Worm (Caenorhabditis elegans): ENCODE data around the gene ZC196.3.

Gene ZC196.3

DNA sequence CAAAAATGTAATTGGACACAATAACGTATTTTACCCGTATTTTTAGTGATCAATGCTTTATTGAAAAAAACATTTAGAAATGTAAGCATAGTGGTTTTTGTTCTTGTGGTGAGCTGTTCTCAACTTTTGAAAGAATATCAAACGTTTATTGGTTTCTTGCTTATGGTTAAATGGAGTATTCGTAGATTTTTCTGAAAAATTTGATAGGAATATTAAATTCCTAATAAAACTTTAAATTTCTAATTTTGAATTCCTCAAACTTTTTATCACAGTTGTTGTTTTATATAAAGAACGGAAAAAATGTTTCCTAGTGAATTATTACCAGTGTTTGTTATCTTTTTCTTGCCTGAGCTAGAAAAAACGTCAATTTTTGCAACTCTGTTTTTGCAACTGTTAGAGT lies 16.9 kb downstream of the ZC196.3 start, which contains the start of gene B0507.5:
B0507.5 (plus strand) TSS at position 301 of the 400 bp plus-strand sequence.
- TF ChIP-seq him-1 (tag; optimal IDR thresholded peaks at IDR 0.05) (no peak), dao-5 (tag; optimal IDR thresholded peaks at IDR 0.05) (no peak), W03F9.2 (tag; optimal IDR thresholded peaks at IDR 0.05) (no peak)

DNA sequence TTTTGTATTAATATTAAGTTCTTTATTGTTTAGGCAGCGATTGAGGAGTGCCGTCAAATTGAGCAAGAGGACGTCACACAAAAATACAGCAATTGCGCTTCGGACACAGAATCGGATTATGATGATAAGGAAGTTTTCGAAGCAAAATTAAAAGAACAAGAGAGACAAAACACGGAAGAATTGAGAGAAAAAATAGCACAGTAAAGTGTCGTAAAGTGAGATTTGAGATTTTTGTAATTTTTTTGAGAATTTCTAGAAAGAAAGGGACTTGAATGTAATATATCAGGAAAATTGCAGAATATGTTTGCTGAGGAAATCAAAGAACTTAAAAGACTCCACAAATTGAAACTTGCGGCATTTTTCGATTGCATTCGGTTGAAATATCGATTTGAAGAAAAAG lies 18.2 kb downstream of the ZC196.3 start, which contains the start of gene B0507.4:
B0507.4 (plus strand) TSS at position 301 of the 400 bp plus-strand sequence.
- TF ChIP-seq him-1 (tag; optimal IDR thresholded peaks at IDR 0.05) (no peak), dao-5 (tag; optimal IDR thresholded peaks at IDR 0.05) (no peak), W03F9.2 (tag; optimal IDR thresholded peaks at IDR 0.05) (no peak)

DNA sequence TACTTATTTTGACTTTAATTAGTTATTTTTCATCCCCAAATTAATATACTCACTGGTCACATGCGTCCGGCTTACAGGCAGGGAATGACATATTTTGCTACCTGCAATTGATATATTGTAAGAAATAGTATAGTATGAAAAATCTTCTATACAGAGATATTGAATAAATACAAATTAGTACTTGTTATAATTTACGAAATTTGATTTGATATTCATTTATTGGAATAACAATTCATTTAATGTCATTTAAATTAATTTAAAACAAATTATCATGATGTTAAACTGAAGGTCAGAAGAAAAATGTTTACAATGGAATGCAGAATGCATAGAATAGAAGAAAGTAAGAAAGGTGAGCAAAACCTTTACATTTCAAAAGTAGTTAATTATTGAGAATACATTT lies 22.1 kb downstream of the ZC196.3 start, which contains the start of gene B0507.7:
B0507.7 (minus strand) TSS at position 101 of the 400 bp plus-strand sequence.
- no peak for TF ChIP-seq W03F9.2 (tag; optimal IDR thresholded peaks at IDR 0.05)
- no peak for TF ChIP-seq him-1 (tag; optimal IDR thresholded peaks at IDR 0.05)
- TF ChIP-seq dao-5 (tag; optimal IDR thresholded peaks at IDR 0.05): no peak

DNA sequence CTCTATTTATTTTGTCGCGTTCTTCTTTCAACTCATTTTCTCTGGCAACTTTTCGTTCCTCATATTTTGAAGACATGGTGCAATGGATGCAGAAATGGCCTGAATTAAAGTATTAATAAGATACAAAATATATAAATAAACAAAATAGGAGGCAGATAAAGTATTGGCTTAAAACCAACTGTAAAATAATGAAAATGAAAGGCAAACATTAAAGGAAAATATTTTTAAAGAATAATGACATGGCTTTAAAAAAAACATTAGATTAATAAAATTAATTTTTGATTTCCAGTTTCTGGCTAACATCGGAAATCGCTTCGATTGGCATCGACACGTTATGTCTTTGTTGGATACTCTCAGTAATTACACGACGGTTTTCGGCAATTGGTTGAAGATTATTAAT lies 23.9 kb downstream of the ZC196.3 start, which contains the start of gene ddn-1:
ddn-1 (minus strand) TSS at position 101 of the 400 bp plus-strand sequence.
- TF ChIP-seq dao-5 (tag; optimal IDR thresholded peaks at IDR 0.05) (no peak), W03F9.2 (tag; optimal IDR thresholded peaks at IDR 0.05) (no peak), him-1 (tag; optimal IDR thresholded peaks at IDR 0.05) (no peak)

DNA sequence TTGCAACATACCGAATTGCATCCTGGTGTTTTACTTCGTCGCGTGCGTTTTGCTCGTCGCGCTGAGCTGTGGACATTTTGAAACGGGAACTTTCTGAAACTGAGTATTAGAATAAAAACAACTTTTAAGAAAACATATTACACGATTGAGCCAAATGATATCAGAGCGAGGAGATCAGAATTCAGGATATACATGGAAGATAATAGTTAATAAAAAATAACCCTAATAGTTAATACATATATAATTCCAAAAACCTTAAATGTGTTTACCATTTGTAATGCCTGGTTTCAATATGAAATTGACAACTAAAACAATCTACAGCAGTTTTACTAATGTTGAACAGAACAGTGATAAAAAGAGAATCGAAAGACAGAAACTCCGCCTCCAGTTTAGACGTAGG lies 26.4 kb downstream of the ZC196.3 start, which contains the start of gene B0507.8:
B0507.8 (minus strand) TSS at position 101 of the 400 bp plus-strand sequence.
- TF ChIP-seq dao-5 (tag; optimal IDR thresholded peaks at IDR 0.05) (no peak), him-1 (tag; optimal IDR thresholded peaks at IDR 0.05) (no peak), W03F9.2 (tag; optimal IDR thresholded peaks at IDR 0.05) (no peak)

DNA sequence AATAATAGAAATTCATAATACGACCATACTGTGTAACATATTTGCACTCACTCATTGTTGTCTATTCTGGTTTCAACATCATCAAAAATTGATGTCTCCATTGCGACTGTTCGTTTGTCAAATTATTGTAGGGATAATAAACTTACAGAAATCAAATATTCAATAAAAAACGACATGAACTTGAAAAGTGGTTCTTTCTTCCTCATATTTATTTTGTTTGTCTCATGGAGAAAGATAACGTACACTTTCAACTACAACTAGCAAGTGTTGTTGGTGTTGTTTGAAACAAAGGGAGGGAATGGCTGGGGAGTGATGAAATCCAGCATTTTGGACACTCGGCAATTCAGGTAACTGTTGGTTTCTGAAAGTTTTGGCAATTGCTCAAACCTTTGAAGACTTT lies 29.5 kb downstream of the ZC196.3 start, which contains the start of gene B0507.9:
B0507.9 (minus strand) TSS at position 101 of the 400 bp plus-strand sequence.
- TF ChIP-seq W03F9.2 (tag; optimal IDR thresholded peaks at IDR 0.05) (no peak), dao-5 (tag; optimal IDR thresholded peaks at IDR 0.05) (no peak)

DNA sequence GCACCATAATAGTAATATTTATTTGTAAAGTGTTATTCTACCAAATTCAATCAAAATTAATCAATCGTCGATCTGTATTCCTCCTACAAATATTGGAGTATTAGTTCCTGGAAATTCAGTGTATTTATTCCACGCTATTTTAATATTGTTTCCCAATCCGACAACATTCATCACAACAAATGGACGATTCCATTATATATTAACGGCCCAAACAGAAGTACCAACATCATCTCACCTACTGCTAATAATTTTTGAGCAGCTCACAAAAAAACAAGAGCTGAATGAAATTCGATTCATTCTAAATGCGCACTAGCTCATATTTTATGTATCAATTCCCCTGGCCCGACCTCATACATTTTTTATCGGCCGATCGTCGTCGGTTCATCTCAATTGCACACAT lies 30.6 kb downstream of the ZC196.3 start:
- no peak for TF ChIP-seq W03F9.2 (tag; optimal IDR thresholded peaks at IDR 0.05)
- no peak for TF ChIP-seq dao-5 (tag; optimal IDR thresholded peaks at IDR 0.05)
- TF ChIP-seq him-1 (tag; optimal IDR thresholded peaks at IDR 0.05): no peak

DNA sequence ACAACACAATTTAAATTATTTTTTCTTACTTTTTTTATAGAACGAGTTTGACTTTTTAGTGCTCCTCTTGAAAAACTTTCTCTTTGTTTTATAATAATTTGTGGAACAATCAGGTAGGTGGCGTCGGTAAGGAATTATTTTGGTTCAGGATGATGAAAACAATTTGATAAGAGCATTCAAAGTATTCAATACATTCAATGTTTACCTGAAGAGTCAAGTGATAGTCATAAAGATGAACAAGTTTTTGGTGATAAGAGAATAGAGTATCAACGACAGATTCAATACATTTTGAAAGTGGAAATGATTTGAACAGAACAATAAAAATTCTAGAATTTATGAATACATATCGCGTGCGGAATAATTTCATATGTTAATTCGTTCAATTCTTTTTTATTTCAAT lies 31.0 kb downstream of the ZC196.3 start:
- TF ChIP-seq dao-5 (tag; optimal IDR thresholded peaks at IDR 0.05) (no peak), him-1 (tag; optimal IDR thresholded peaks at IDR 0.05) (no peak), W03F9.2 (tag; optimal IDR thresholded peaks at IDR 0.05) (no peak)

DNA sequence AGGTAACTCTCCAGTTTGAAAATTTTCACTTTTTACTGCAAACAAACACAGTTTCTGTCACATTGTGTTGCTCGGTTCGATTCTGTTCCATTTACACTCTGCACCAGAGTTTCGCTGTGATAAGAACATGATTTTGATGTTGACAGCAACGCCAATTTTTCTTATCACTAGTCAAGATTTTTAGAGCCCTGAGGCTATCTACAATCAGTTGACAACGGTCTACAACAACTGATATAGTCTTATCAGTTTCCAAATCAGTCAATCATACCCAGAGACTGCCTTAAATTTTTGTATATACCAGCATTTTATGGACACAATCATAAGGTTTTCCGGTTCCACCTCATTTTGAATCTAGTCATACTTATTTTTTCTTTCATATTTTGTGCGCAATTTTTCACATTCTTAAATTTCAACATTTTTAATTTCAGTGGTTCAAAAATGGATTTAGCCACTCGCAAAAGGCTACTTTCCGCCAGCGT lies 32.1 kb downstream of the ZC196.3 start, which contains the start of gene B0507.3:
B0507.3 (plus strand) TSS at position 429 of the 479 bp plus-strand sequence.
- TF ChIP-seq him-1 (tag; optimal IDR thresholded peaks at IDR 0.05) (no peak), W03F9.2 (tag; optimal IDR thresholded peaks at IDR 0.05) (no peak), dao-5 (tag; optimal IDR thresholded peaks at IDR 0.05) (no peak)

DNA sequence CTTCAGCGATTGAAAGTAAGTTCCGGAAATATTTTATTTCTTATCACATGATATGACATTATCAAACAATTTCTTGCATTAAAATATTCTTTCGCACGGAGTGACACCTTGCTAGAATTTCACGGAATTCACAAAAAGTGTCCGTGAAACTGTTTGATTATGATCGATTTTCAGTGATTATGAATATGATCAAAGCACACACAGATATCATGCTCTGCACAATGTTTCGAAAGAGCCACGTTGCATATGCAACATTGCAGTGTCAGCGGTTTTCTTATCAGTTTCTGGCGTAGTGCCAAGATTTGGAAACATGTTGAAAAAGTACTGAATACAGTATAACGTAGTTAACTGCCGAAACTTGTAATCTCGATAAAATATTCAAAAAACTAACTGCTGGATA lies 32.7 kb downstream of the ZC196.3 start:
- TF ChIP-seq him-1 (tag; optimal IDR thresholded peaks at IDR 0.05): no peak

DNA sequence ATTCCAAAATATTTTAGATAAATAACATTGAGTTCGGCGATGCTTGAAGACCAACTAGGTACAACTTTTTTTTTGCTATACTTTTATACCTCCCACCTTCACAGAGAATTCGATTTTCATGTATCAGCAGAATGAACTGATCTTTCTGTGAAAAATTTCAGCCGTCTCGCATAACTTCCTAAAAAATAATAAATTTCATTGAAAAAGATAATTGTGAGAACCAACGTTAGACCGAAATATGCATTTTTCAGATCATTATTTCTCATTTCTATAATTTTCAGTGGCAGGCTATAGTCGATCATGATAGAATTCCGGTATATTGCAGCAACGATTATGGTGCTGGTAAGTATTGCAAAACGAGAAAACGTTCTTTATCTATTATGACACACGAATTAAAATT lies 35.1 kb downstream of the ZC196.3 start, which contains the start of gene srx-115:
srx-115 (plus strand) TSS at position 301 of the 400 bp plus-strand sequence.
- TF ChIP-seq W03F9.2 (tag; optimal IDR thresholded peaks at IDR 0.05) (no peak), dao-5 (tag; optimal IDR thresholded peaks at IDR 0.05) (no peak), him-1 (tag; optimal IDR thresholded peaks at IDR 0.05) (no peak)

DNA sequence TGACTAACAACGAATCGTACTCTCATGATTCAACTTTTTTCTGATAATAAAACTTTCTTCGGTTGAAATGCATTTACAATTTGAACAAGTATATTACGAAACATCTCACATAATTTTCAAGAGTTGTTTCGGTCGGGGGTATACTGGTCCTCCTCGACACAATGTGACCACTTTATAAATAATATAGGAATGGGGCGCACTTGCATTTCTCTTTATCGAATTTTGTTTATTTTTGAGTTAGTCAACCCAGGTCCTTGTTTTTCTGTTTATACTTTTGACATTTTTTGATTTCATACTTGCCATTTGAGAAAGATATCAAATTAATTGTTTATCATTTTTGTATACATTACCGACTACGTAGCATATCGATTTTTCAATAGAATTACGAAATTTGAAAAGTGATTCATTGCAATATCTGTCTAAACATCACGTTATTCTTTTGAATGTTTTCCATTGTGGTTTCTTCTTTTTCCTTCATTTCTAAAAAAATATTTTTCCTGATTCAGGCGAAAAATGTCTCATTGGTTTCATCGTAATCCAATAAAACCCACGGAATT lies 37.4 kb downstream of the ZC196.3 start, which contains the start of gene B0507.2:
B0507.2 (plus strand) TSS at position 507 of the 557 bp plus-strand sequence.
- no peak for TF ChIP-seq him-1 (tag; optimal IDR thresholded peaks at IDR 0.05)
- no peak for TF ChIP-seq W03F9.2 (tag; optimal IDR thresholded peaks at IDR 0.05)
- TF ChIP-seq dao-5 (tag; optimal IDR thresholded peaks at IDR 0.05): no peak

DNA sequence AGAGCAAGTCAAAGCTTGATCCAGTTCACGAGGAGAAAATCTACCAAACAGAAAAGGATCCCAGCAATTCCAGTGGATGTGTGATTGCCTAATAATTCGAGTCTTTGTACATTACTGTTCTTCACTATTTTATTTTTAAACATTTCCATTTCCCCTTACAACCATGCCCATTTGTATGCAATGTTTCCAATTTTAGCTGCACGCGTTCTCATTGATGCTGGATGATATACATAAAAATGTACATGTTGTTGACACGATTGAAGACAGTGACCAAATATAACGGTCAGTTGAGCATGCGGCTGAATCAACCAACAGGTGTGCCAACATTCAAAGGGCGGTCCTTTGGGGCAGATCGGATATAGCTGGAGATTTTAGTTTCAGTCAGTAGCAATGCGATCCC lies 39.8 kb downstream of the ZC196.3 start, which contains the start of gene B0507.1:
B0507.1 (plus strand) TSS at position 301 of the 400 bp plus-strand sequence.
- TF ChIP-seq him-1 (tag; optimal IDR thresholded peaks at IDR 0.05): no peak
- no peak for TF ChIP-seq dao-5 (tag; optimal IDR thresholded peaks at IDR 0.05)
- no peak for TF ChIP-seq W03F9.2 (tag; optimal IDR thresholded peaks at IDR 0.05)

DNA sequence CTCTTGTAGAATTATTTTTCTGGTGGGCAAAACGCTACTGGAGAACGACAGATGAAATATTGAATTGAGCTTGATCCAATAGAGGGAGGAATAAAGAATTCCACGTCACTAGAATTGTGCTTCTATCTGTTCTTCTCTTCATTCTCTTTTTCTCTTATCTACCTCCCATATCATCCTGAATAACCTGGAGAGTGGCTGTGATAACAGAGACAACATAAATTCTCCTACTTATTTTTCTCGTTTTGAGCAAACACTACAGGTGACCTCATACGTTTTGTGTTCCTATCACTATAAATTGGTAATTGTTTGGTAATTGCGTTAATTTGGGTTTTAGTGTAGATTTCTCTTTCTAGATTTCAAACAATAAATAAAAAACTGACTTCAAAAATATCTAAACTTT lies 44.7 kb downstream of the ZC196.3 start:
- no peak for TF ChIP-seq W03F9.2 (tag; optimal IDR thresholded peaks at IDR 0.05)
- TF ChIP-seq dao-5 (tag; optimal IDR thresholded peaks at IDR 0.05): no peak
- no peak for TF ChIP-seq him-1 (tag; optimal IDR thresholded peaks at IDR 0.05)
